Fruit fly (Drosophila melanogaster) whole organism, prepupa: Measurements from ENCODE around the gene CG7523.

ENCODE experiments used
- CG3919 ChIP-seq: fragments of 200-800 bp; sonication (Bioruptor generic); optimal IDR thresholded peaks from 3 replicates; lab custom pipeline; 2016; ENCODE audit warnings: missing biosample characterization, missing genetic modification characterization
- Eip93F ChIP-seq: fragments of 200-800 bp; sonication (Bioruptor generic); optimal IDR thresholded peaks from 2 replicates; lab custom pipeline; 2016; ENCODE audit warnings: missing biosample characterization, mild to moderate bottlenecking, missing genetic modification characterization
- Ets21C ChIP-seq: fragments of 200-800 bp; sonication (Bioruptor generic); optimal IDR thresholded peaks from 3 replicates; lab custom pipeline; 2016; ENCODE audit warnings: missing biosample characterization, missing genetic modification characterization
- Smox ChIP-seq: fragments of 200-800 bp; sonication (Bioruptor generic); optimal IDR thresholded peaks from 3 replicates; lab custom pipeline; 2016; ENCODE audit warnings: missing biosample characterization, missing genetic modification characterization

DNA sequence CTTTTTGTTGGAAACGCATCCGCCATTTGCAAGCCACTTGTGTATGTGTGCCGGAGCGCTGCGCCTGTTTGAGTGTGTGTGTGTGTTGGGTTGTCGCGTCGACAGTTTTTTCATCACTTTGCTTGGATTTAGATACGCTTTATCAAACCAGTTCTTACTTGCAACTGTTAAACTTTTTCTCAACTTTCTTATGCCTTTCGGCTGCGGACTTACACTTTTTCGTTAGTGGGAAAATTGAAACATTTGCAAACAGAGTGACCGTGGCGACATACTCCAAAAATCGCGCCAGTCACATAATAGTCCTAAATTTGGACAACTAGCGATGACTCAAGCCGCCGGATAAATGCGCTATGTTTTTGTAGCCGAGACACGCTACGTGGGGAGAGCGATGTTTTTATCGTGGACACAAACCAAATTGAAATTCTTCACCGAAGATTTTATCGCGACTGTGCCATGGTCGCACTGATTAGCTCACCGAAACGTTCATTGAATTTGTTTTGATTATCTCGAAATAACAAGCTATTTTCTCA is 11.6 kb upstream of the CG7523 start, which contains the start of the genes alt and CG7655:
- TF ChIP-seq CG3919 (GFP tag; lab: Kevin White, UChicago), result no peak
- no peak for TF ChIP-seq Smox (GFP tag; lab: Kevin White, UChicago)
- TF ChIP-seq Eip93F (GFP tag; lab: Kevin White, UChicago), result no peak
- no peak for TF ChIP-seq Ets21C (GFP tag; lab: Kevin White, UChicago)
